Fruit fly (Drosophila melanogaster) whole organism, embryonic: ENCODE results near the gene CG13123.

Experiments used
- Antp ChIP-seq: fragments of 200-800 bp; sonication (Bioruptor generic); optimal IDR thresholded peaks from 3 replicates; lab custom pipeline; 2016; ENCODE audit warnings: missing biosample characterization, missing genetic modification characterization
- Atf3 ChIP-seq: fragments of 200-800 bp; sonication (Bioruptor generic); optimal IDR thresholded peaks from 3 replicates; lab custom pipeline; 2016; ENCODE audit warnings: missing biosample characterization, missing genetic modification characterization
- Atf6 ChIP-seq: fragments of 200-800 bp; sonication (Bioruptor generic); IDR thresholded peaks from 2 replicates; pipeline ENCODE4 v1.3.6; 2022; ENCODE audit warnings: missing biosample characterization, missing genetic modification characterization
- Bgb ChIP-seq: fragments of 200-800 bp; sonication (Bioruptor generic); IDR thresholded peaks from 2 replicates; pipeline ENCODE4 v1.3.6; 2022; ENCODE audit warnings: missing biosample characterization, missing genetic modification characterization; ENCODE audit not compliant: partially characterized antibody
- CG11398 ChIP-seq: fragments of 200-800 bp; sonication (Bioruptor generic); optimal IDR thresholded peaks from 2 replicates; lab custom pipeline; 2016; ENCODE audit warnings: missing biosample characterization, missing genetic modification characterization
- CG12104 ChIP-seq: fragments of 200-800 bp; sonication (Bioruptor generic); optimal IDR thresholded peaks from 3 replicates; lab custom pipeline; 2016; ENCODE audit warnings: missing biosample characterization, missing genetic modification characterization
- CG1602 ChIP-seq: fragments of 200-800 bp; sonication (Bioruptor generic); optimal IDR thresholded peaks from 3 replicates; lab custom pipeline; 2016; ENCODE audit warnings: missing biosample characterization, missing genetic modification characterization
- CG17328 ChIP-seq: fragments of 200-800 bp; sonication (Bioruptor generic); IDR thresholded peaks from 2 replicates; pipeline ENCODE4 v1.3.6; 2022; ENCODE audit warnings: missing biosample characterization, missing genetic modification characterization
- CG17359 ChIP-seq: fragments of 200-800 bp; sonication (Bioruptor generic); optimal IDR thresholded peaks from 3 replicates; lab custom pipeline; 2018; ENCODE audit warnings: missing biosample characterization, mild to moderate bottlenecking, missing genetic modification characterization, moderate library complexity
- CG17385 ChIP-seq: fragments of 200-800 bp; sonication (Bioruptor generic); optimal IDR thresholded peaks from 3 replicates; lab custom pipeline; 2018; ENCODE audit warnings: missing biosample characterization, mild to moderate bottlenecking, missing genetic modification characterization
- CG18262 ChIP-seq: fragments of 200-800 bp; optimal IDR thresholded peaks from 3 replicates; lab custom pipeline; 2019; ENCODE audit warnings: missing biosample characterization, mild to moderate bottlenecking, missing genetic modification characterization, moderate library complexity
- CG18599 ChIP-seq: fragments of 200-800 bp; sonication (Bioruptor generic); optimal IDR thresholded peaks from 3 replicates; lab custom pipeline; 2017; ENCODE audit warnings: missing biosample characterization, missing genetic modification characterization, mild to moderate bottlenecking, moderate library complexity, missing genetic modification reagents
- CG2129 ChIP-seq: fragments of 200-800 bp; sonication (Bioruptor generic); IDR thresholded peaks from 2 replicates; pipeline ENCODE4 v1.3.6; 2022; ENCODE audit warnings: missing biosample characterization, missing genetic modification characterization; ENCODE audit not compliant: partially characterized antibody
- CG32767 ChIP-seq: fragments of 200-800 bp; sonication (Bioruptor generic); IDR thresholded peaks from 2 replicates; pipeline ENCODE4 v1.3.6; 2022; ENCODE audit warnings: missing biosample characterization, missing genetic modification characterization
- CG33213 ChIP-seq: fragments of 200-800 bp; sonication (Bioruptor generic); optimal IDR thresholded peaks from 3 replicates; lab custom pipeline; 2016; ENCODE audit warnings: missing biosample characterization, missing genetic modification characterization
- CG3847 ChIP-seq: fragments of 200-800 bp; sonication (Bioruptor generic); IDR thresholded peaks from 2 replicates; pipeline ENCODE4 v1.3.6; 2022; ENCODE audit warnings: missing biosample characterization, missing genetic modification characterization
- CG4360 ChIP-seq: fragments of 200-800 bp; sonication (Bioruptor generic); IDR thresholded peaks from 2 replicates; pipeline ENCODE4 v1.3.6; 2022; ENCODE audit warnings: missing biosample characterization, missing genetic modification characterization
- CG4424 ChIP-seq: fragments of 200-800 bp; sonication (Bioruptor generic); optimal IDR thresholded peaks from 3 replicates; lab custom pipeline; 2016; ENCODE audit warnings: missing biosample characterization, missing genetic modification characterization
- CG7928 ChIP-seq: fragments of 200-800 bp; sonication (Bioruptor generic); optimal IDR thresholded peaks from 2 replicates; lab custom pipeline; 2017; ENCODE audit warnings: missing biosample characterization, mild to moderate bottlenecking, missing genetic modification characterization
- CG9817 ChIP-seq: fragments of 200-800 bp; sonication (Bioruptor generic); optimal IDR thresholded peaks from 2 replicates; lab custom pipeline; 2018; ENCODE audit warnings: missing biosample characterization, mild to moderate bottlenecking, missing genetic modification characterization, moderate library complexity
- CHES-1-like ChIP-seq: fragments of 200-800 bp; sonication (Bioruptor generic); optimal IDR thresholded peaks from 2 replicates; lab custom pipeline; 2016; ENCODE audit warnings: missing biosample characterization, missing genetic modification characterization
- Camta ChIP-seq: fragments of 200-800 bp; sonication (Bioruptor generic); optimal IDR thresholded peaks from 2 replicates; lab custom pipeline; 2016; ENCODE audit warnings: missing biosample characterization, missing genetic modification characterization
- D ChIP-seq, 2 experiments: fragments of 200-800 bp in 1 of 2; fragments of >200 bp in 1 of 2; sonication (Bioruptor generic) in 1 of 2; optimal IDR thresholded peaks; 2 replicates in 1 of 2; 3 replicates in 1 of 2; lab custom pipeline; 2017; ENCODE audit warnings: mild to moderate bottlenecking in 1 of 2, missing biosample characterization in 1 of 2, missing genetic modification characterization in 1 of 2, missing genetic modification reagents in 1 of 2
- Dbx ChIP-seq: fragments of 200-800 bp; sonication (Bioruptor generic); IDR thresholded peaks from 3 replicates; pipeline ENCODE4 v1.3.6; 2022; ENCODE audit warnings: missing biosample characterization, missing genetic modification characterization
- Doc2 ChIP-seq: fragments of 200-800 bp; sonication (Bioruptor generic); IDR thresholded peaks from 2 replicates; pipeline ENCODE4 v1.3.6; 2022; ENCODE audit warnings: missing biosample characterization, missing genetic modification characterization
- E2f1 ChIP-seq: fragments of 200-800 bp; sonication (Bioruptor generic); IDR thresholded peaks from 2 replicates; pipeline ENCODE4 v1.3.6; 2022; ENCODE audit warnings: missing biosample characterization, missing genetic modification characterization
- ERR ChIP-seq: fragments of 200-800 bp; sonication (Bioruptor generic); optimal IDR thresholded peaks from 2 replicates; lab custom pipeline; 2016; ENCODE audit warnings: missing biosample characterization, missing genetic modification characterization
- Elba2 ChIP-seq: fragments of 200-800 bp; sonication (Bioruptor generic); optimal IDR thresholded peaks from 3 replicates; lab custom pipeline; 2016; ENCODE audit warnings: missing biosample characterization, missing genetic modification characterization
- MTF-1 ChIP-seq: fragments of 200-800 bp; sonication (Bioruptor generic); optimal IDR thresholded peaks from 2 replicates; lab custom pipeline; 2018; ENCODE audit warnings: missing biosample characterization, mild to moderate bottlenecking, missing genetic modification characterization, borderline replicate concordance
- Nf-YB ChIP-seq: fragments of 200-800 bp; sonication (Bioruptor generic); optimal IDR thresholded peaks from 3 replicates; lab custom pipeline; 2019; ENCODE audit warnings: missing biosample characterization, mild to moderate bottlenecking, missing genetic modification characterization, moderate library complexity
- Side ChIP-seq: fragments of 200-800 bp; sonication (Bioruptor generic); optimal IDR thresholded peaks from 2 replicates; lab custom pipeline; 2016; ENCODE audit warnings: missing biosample characterization, missing genetic modification characterization
- Trl ChIP-seq, 3 experiments: fragments of >200 bp in 2 of 3; fragments of 200-800 bp in 1 of 3; sonication (Bioruptor generic) in 1 of 3; optimal IDR thresholded peaks; 2 replicates in 1 of 3; 3 replicates in 2 of 3; lab custom pipeline; 2016 to 2017; ENCODE audit warnings: missing biosample characterization in 1 of 3, missing genetic modification characterization in 1 of 3
- az2 ChIP-seq: fragments of 200-800 bp; sonication (Bioruptor generic); optimal IDR thresholded peaks from 3 replicates; lab custom pipeline; 2016; ENCODE audit warnings: missing biosample characterization, missing genetic modification characterization
- chinmo ChIP-seq: fragments of 200-800 bp; sonication (Bioruptor generic); IDR thresholded peaks from 4 replicates; pipeline ENCODE4 v1.3.6; 2022; ENCODE audit warnings: missing biosample characterization, missing genetic modification characterization; ENCODE audit not compliant: partially characterized antibody
- dmrt99B ChIP-seq: fragments of 200-800 bp; sonication (Bioruptor generic); optimal IDR thresholded peaks from 2 replicates; lab custom pipeline; 2018; ENCODE audit warnings: missing biosample characterization, mild to moderate bottlenecking, missing genetic modification characterization, moderate library complexity
- klu ChIP-seq: fragments of 200-800 bp; sonication (Bioruptor generic); IDR thresholded peaks from 2 replicates; pipeline ENCODE4 v1.3.6; 2022; ENCODE audit warnings: missing biosample characterization, missing genetic modification characterization
- lilli ChIP-seq: fragments of 200-800 bp; sonication (Bioruptor generic); optimal IDR thresholded peaks from 3 replicates; lab custom pipeline; 2016; ENCODE audit warnings: missing biosample characterization, missing genetic modification characterization
- nau ChIP-seq: fragments of 200-800 bp; sonication (Bioruptor generic); optimal IDR thresholded peaks from 3 replicates; lab custom pipeline; 2017; ENCODE audit warnings: missing biosample characterization, mild to moderate bottlenecking, missing genetic modification characterization, missing genetic modification reagents
- onecut ChIP-seq: fragments of 200-800 bp; sonication (Bioruptor generic); IDR thresholded peaks from 2 replicates; pipeline ENCODE4 v1.3.6; 2022; ENCODE audit warnings: missing biosample characterization, missing genetic modification characterization
- p53 ChIP-seq: fragments of 200-800 bp; sonication (Bioruptor generic); optimal IDR thresholded peaks from 2 replicates; lab custom pipeline; 2016; ENCODE audit warnings: missing biosample characterization, missing genetic modification characterization
- prd ChIP-seq, 3 experiments: fragments of >200 bp in 2 of 3; fragments of 200-800 bp in 1 of 3; sonication (Bioruptor generic) in 1 of 3; optimal IDR thresholded peaks in 2 of 3; IDR thresholded peaks in 1 of 3; 2 replicates in 2 of 3; 3 replicates in 1 of 3; pipeline versions ENCODE4 v1.3.6 to Lab custom; 2017 to 2022; ENCODE audit warnings: missing biosample characterization in 1 of 3, missing genetic modification characterization in 1 of 3
- ro ChIP-seq: fragments of 200-800 bp; sonication (Bioruptor generic); IDR thresholded peaks from 2 replicates; pipeline ENCODE4 v1.3.6; 2022; ENCODE audit warnings: missing biosample characterization, missing genetic modification characterization
- row ChIP-seq: fragments of 200-800 bp; sonication (Bioruptor generic); IDR thresholded peaks from 3 replicates; pipeline ENCODE4 v1.3.6; 2022; ENCODE audit warnings: missing biosample characterization, missing genetic modification characterization
- sd ChIP-seq: fragments of 200-800 bp; sonication (Bioruptor generic); optimal IDR thresholded peaks from 3 replicates; lab custom pipeline; 2018; ENCODE audit warnings: missing biosample characterization, mild to moderate bottlenecking, missing genetic modification characterization, moderate library complexity
- ttk ChIP-seq: fragments of 200-800 bp; sonication (Bioruptor generic); IDR thresholded peaks from 2 replicates; pipeline ENCODE4 v2.1.2; 2022; ENCODE audit warnings: missing biosample characterization, missing genetic modification characterization
- wek ChIP-seq: fragments of 200-800 bp; sonication (Bioruptor generic); optimal IDR thresholded peaks from 3 replicates; lab custom pipeline; 2018; ENCODE audit warnings: missing biosample characterization, mild to moderate bottlenecking, missing genetic modification characterization, moderate library complexity
- yki ChIP-seq: fragments of >200 bp; optimal IDR thresholded peaks from 3 replicates; lab custom pipeline; 2018

The CG13123 gene

dm6 chr2L:9766758-9767157 is 26.1 kb downstream of the CG13123 start, which contains the start of gene CG4017:
Gene CG4017 (plus strand): TSS chr2L:9767058.
- no peak for TF ChIP-seq CG17385 (GFP tag; lab: Kevin White, UChicago)

DNA sequence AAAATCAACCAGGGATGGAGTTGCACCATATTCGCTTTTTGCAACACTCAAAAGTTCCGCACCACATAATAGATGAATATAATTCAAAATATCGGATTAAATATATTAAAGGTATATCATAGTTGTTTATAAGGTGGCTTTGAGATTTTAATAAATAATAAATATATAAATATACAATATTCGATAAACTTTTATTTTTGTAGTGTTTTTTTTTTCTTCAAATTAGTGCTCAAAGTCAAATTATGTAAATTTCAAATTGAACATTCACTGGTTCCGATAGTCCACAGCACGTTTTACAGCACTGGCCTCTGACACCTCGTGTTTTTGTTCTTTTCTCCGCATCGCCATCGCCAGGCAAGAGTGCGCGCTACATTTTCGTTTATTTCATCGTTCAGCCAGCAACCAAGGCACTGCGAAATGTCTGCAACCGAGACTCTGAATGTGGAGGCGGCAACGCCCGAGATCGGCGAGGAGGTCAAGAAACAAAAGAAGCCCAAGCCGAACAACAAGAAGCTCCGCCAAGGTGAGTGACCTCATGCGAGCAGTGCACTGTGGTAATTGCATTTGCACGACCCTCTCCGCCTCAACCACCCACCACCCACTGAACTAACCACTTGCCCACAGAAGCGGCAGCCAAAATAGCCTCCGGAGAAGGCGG is 29.6 kb downstream of the CG13123 start, which contains the start of the genes Taf11 and und:
Taf11 (minus strand) TSS at position 51 of the 658 bp plus-strand sequence.
und (plus strand) TSS at position 158 of the 658 bp plus-strand sequence.
- TF ChIP-seq prd (optimal IDR thresholded peaks at IDR 0.05; lab: Kevin White, UChicago) (no peak), prd (GFP tag; IDR thresholded peaks at IDR 0.05; lab: Robert Waterston, UW) (peak; percentile 44; the same call in 1 of the 3 replicates), ttk (GFP tag; lab: Robert Waterston, UW) (no peak), chinmo (GFP tag; lab: Robert Waterston, UW) (no peak), Doc2 (GFP tag; lab: Robert Waterston, UW) (no peak), CG32767 (no peak), Side (GFP tag; lab: Kevin White, UChicago) (no peak), Nf-YB (no peak), Elba2 (GFP tag; lab: Kevin White, UChicago) (peak; percentile 13), CG2129 (GFP tag; lab: Robert Waterston, UW) (peak; percentile 40; the same call in 1 of the 2 replicates), Camta (no peak), sd (tag; lab: Kevin White, UChicago) (no peak), D (optimal IDR thresholded peaks at IDR 0.05; lab: Kevin White, UChicago) (no peak), D (GFP tag; optimal IDR thresholded peaks at IDR 0.05; lab: Kevin White, UChicago) (no peak), CG12104 (GFP tag; lab: Kevin White, UChicago) (no peak), E2f1 (no peak), klu (GFP tag; lab: Robert Waterston, UW) (peak; percentile 30; the same call in 1 of the 2 replicates), Bgb (GFP tag; lab: Robert Waterston, UW) (peak; percentile 59), Atf3 (GFP tag; lab: Kevin White, UChicago) (no peak), CG18262 (no peak), Antp (GFP tag; lab: Kevin White, UChicago) (no peak), dmrt99B (no peak), Trl (optimal IDR thresholded peaks at IDR 0.05; lab: Kevin White, UChicago) (no peak), Trl (GFP tag; optimal IDR thresholded peaks at IDR 0.05; lab: Kevin White, UChicago) (no peak), p53 (GFP tag; lab: Kevin White, UChicago) (no peak), CG17328 (GFP tag; lab: Robert Waterston, UW) (no peak), CG18599 (GFP tag; lab: Kevin White, UChicago) (peak; percentile 52), az2 (GFP tag; lab: Kevin White, UChicago) (no peak), row (GFP tag; lab: Robert Waterston, UW) (peak; percentile 92), Dbx (GFP tag; lab: Robert Waterston, UW) (peak; percentile 62), ro (no peak), CG33213 (GFP tag; lab: Kevin White, UChicago) (no peak), CG4360 (GFP tag; lab: Robert Waterston, UW) (no peak), yki (lab: Kevin White, UChicago) (no peak), CG11398 (GFP tag; lab: Kevin White, UChicago) (no peak), CHES-1-like (GFP tag; lab: Kevin White, UChicago) (no peak), nau (GFP tag; lab: Kevin White, UChicago) (no peak), CG4424 (no peak), wek (GFP tag; lab: Kevin White, UChicago) (no peak), ERR (GFP tag; lab: Kevin White, UChicago) (no peak), CG1602 (no peak), onecut (GFP tag; lab: Robert Waterston, UW) (no peak), CG9817 (peak; percentile 35), Atf6 (GFP tag; lab: Robert Waterston, UW) (no peak), lilli (peak; percentile 23), MTF-1 (GFP tag; lab: Kevin White, UChicago) (no peak), CG7928 (peak; percentile 91), CG3847 (peak; percentile 60), CG17359 (no peak)
